Fruit fly (Drosophila melanogaster) S2 (cell line): ENCODE data around the gene Gycalpha99B.
A peak's percentile ranks its signal among the peaks of the same experiment; 100 is the strongest.

ENCODE experiments used
- CG8478 ChIP-seq: fragments of >200 bp; optimal IDR thresholded peaks from 2 replicates; lab custom pipeline; 2018
- CTCF ChIP-seq, 2 experiments: fragments of >200 bp; optimal IDR thresholded peaks; 2 replicates each; lab custom pipeline; 2018

Gycalpha99B gene

DNA sequence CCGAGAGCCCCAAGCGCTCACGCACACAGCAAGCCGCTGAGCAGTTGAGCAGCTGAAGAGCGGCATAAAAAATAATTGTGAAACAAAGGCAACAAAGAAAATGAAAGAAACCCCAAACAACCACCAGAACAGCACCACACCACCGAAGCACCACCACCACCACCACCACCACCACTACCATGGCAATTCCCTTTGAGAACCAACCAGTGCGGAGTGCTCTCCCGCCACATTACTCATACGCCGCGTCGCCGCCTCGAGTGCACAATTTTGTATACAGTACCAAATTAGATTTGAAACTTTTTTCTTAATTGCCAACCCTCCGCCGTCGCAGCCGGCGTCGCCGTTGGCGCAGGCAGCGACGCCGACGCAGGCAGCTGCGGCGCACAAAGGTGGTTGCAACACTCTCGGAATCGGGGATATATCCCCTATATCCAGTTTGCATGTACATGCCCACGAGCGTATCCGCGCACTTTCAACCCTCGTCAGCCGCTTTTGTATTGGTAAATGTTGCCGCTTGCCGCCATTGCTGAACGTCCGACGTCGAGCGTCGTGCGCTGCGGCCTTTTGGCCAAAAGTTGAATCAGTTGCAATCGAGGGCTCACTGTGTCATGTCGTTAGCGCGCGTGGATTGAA lies 9.8 kb downstream of the Gycalpha99B start, which contains the start of gene dmrt99B:
dmrt99B (plus strand) TSS at position 583 of the 633 bp plus-strand sequence.
- TF ChIP-seq CG8478: no peak
- no peak for TF ChIP-seq CTCF (optimal IDR thresholded peaks at IDR 0.05; lab: Kevin White, UChicago)

DNA sequence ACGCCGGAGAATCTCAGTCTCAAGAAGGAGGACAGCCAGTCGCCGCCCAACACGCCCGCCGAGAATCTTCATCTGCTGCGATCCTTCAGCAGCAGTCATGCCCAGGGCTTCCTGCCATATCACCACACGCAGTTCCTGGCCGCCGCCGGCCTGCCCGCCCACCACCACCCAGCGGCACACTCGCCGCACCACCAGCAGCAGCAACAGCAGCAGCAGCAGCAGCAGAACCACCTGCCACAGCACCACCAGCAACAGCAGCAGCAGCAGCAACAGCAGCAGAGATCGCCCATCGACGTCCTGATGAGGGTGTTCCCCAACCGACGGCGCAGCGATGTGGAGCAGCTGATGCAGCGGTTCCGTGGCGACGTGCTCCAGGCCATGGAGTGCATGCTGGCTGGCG lies 13.4 kb downstream of the Gycalpha99B start:
- TF ChIP-seq CG8478: no peak
- no peak for TF ChIP-seq CTCF (optimal IDR thresholded peaks at IDR 0.05; lab: Kevin White, UChicago)

DNA sequence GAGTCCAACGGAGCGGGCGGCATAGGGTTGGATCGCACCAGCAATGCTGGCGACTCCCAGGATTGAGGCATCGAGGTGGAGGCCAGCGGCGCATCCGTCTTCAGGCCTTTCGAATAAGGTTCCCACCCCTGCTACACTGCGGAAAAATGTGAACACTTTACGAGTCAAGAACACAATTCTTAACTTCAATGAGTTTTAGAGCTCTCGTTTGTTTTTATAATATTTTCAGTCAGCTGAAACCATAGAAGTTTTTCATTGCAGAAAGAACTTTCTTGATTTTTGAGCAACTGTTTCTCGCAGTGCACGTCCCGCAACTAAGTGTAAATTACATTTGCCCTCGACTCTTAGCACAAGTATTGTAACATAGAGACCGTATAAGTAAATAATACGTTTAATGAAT lies 14.1 kb downstream of the Gycalpha99B start:
- TF ChIP-seq CG8478: no peak
- TF ChIP-seq CTCF (optimal IDR thresholded peaks at IDR 0.05; lab: Kevin White, UChicago): no peak

- TF ChIP-seq CTCF (optimal IDR thresholded peaks at IDR 0.05; lab: Kevin White, UChicago): no peak
- no peak for TF ChIP-seq CG8478
Observed at dm6 chr3R:29697841-29698240, 15.5 kb downstream of the Gycalpha99B start.

dm6 chr3R:29699220-29699619 lies 16.9 kb downstream of the Gycalpha99B start:
- no peak for TF ChIP-seq CG8478
- TF ChIP-seq CTCF (optimal IDR thresholded peaks at IDR 0.05; lab: Kevin White, UChicago): no peak

DNA sequence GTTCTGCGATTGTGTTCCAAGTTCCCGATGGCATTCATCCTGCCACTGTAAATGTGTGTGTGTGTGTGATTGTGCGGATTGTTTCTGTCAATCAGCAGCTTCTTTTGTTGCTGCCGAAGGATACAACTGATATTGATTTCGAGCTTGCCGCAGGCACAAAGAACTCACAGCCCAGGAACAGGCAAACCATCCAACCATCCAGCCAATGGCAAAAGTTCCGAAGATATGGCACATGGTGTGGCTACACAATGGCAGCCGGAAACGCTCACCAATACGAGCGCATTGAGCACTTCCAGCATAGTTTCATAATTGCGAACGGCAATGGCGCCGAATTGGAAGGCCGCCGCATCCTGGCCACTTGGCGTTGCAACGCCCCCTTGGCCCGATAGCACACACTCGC lies 19.4 kb downstream of the Gycalpha99B start:
- no peak for TF ChIP-seq CTCF (optimal IDR thresholded peaks at IDR 0.05; lab: Kevin White, UChicago)
- no peak for TF ChIP-seq CG8478

- no peak for TF ChIP-seq CG8478
- no peak for TF ChIP-seq CTCF (optimal IDR thresholded peaks at IDR 0.05; lab: Kevin White, UChicago)
Observed at dm6 chr3R:29704557-29704956, 22.3 kb downstream of the Gycalpha99B start.

DNA sequence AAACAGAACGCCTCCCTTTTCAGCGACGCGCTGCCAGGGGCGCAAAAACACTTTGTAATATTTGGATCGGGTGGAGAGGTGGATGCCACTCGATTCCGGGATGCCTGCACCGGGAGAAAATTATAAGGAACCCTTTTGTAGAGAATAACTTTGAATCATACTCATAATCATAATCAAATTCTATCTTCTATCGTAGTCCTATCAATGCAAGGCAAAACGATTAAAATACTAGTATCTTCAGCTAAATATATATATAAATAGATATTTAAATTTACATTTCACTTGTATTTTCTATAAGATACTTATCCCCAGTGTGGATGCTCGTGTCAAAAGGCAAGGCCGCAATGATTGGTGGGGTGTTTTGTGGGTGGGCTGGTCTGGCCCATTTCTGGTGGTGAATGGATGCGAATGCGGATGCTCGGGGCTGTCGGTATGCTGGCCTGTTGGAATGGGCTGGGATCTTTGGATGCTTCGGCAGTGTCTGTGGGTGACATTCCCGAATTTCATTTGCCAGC lies 23.5 kb downstream of the Gycalpha99B start:
- TF ChIP-seq CTCF (optimal IDR thresholded peaks at IDR 0.05; lab: Kevin White, UChicago) (no peak), CG8478 (no peak)

dm6 chr3R:29707258-29707657 lies 25.0 kb downstream of the Gycalpha99B start:
- TF ChIP-seq CTCF (optimal IDR thresholded peaks at IDR 0.05; lab: Kevin White, UChicago) (no peak), CG8478 (no peak)

DNA sequence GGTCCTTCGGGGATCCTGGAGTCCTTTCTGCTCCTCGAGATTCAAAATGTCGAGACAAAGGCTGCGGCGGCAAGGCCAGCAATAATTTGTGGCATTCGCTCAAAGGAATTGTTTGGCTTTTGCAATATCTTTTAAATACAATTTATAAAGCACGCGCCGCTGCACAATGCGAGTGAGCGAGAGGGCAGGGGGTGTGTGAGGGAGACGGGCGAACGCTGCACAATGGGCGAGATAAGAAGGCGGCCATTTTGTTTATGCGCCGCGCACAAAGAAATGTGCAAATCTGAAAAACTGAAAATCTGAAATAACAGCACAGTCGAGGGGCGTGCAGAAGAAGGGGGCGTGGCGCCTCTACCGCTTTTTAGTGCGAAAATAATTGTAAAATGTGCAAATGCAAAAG lies 26.0 kb downstream of the Gycalpha99B start:
- TF ChIP-seq CG8478: no peak
- TF ChIP-seq CTCF (optimal IDR thresholded peaks at IDR 0.05; lab: Kevin White, UChicago): no peak

DNA sequence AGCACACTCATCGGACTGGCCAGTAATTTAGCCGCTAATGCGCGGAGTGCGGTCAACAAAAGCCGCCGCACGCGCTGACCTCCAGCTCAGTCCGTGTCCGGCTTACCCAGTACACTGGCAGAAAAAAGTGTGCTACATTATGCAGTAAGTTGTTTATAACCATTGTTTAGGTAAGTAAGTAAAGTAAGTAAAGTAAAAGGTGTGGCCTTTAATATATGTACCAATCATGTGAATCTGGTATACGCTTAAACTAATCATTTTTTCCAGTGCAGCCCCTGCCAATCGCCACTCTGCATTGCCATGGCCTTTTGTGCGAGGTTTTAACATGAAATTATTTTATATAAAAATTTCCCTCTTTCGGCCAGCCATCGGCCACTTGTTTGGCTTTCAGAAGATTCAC lies 29.1 kb downstream of the Gycalpha99B start:
- no peak for TF ChIP-seq CTCF (optimal IDR thresholded peaks at IDR 0.05; lab: Kevin White, UChicago)
- TF ChIP-seq CG8478: no peak

dm6 chr3R:29714314-29714713 lies 32.0 kb downstream of the Gycalpha99B start, which contains the start of gene Obp99d:
Gene Obp99d (plus strand): TSS chr3R:29714505.
- TF ChIP-seq CG8478: no peak
- peak in 1 of 2 experiments; percentile 22 for TF ChIP-seq CTCF (optimal IDR thresholded peaks at IDR 0.05; lab: Kevin White, UChicago)

DNA sequence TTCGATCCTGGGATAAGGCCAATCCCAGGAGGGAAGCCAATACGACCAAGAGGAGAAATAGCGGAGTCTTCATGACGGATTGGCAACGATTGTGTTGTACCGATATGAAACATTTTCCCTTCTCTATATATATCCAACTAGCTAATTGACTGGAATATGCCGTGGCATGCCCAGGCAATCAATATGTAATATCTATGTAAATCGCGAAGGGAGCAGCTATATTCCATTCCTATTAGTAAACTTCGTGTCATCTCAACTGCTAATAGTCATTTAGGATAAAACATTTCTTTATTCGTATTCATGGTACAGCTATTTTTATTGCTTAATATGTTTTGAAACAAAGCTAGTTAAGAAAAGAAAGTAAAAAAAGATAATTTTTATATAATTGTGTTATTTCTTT lies 33.0 kb downstream of the Gycalpha99B start, which contains the start of gene Dup99B:
Dup99B (minus strand) TSS at position 101 of the 400 bp plus-strand sequence.
- no peak for TF ChIP-seq CG8478
- TF ChIP-seq CTCF (optimal IDR thresholded peaks at IDR 0.05; lab: Kevin White, UChicago): no peak

DNA sequence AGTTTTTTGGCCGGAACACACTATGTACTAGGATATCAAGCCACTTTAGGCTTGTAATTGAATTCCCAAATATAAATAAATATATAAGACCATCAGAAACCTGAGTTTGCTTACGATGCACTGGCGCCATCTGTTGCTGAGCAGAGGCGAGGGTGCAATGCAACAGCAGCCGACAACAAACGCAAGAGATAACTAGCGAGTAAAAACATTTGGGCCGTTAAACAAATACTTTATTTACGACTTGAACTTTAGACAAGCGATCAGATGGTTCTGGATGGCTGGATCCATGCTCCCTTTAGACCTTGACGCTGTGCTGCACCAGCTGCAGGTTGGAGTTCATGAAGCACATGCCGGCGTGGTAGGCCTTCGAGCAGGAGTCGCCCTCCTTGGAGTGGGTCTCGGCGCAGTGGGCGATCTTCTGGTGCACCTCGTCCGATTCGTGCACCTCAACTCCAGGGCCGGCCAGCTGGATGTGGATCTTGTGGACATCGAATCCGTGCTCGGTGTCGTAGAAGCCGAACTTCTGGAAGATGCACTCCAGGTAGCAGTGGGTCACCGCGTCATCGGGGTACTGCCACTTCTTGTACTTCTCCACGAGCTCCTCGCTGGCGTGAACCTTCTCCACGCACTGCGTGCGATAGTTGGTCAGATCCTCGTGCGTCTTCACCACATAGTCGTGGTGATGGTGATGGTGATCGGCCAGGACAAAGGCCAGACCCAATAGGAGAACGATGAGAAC lies 33.9 kb downstream of the Gycalpha99B start:
- TF ChIP-seq CG8478 (no peak), CTCF (optimal IDR thresholded peaks at IDR 0.05; lab: Kevin White, UChicago) (peak; percentile 84 to 88)

- no peak for TF ChIP-seq CG8478
- TF ChIP-seq CTCF (optimal IDR thresholded peaks at IDR 0.05; lab: Kevin White, UChicago): peak; percentile 96 to 98
Observed at dm6 chr3R:29716782-29717317, 34.5 kb downstream of the Gycalpha99B start, which contains the start of gene Obp99b. Gene Obp99b (minus strand): TSS chr3R:29716896.

DNA sequence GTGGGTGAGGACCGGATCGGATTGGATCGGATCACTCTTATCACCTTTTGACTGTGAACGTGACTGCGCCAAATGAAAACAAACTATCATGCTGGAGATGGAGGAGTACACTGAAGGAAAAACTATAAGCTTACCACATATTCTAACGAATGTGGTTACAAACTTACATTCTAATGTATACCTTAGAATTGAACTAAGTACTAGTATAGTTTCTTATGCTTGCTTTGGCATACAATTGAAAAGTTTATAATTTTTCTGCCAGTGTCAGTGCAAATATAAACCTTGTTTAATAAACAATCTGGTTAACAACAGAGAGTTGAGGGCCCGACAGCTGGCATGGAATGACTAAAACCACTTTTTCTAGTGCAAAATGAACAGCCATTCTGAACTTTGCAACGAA lies 35.2 kb downstream of the Gycalpha99B start:
- no peak for TF ChIP-seq CG8478
- no peak for TF ChIP-seq CTCF (optimal IDR thresholded peaks at IDR 0.05; lab: Kevin White, UChicago)
